Worm (Caenorhabditis elegans): ENCODE data around the gene mel-28.

- no peak for TF ChIP-seq snpc-4 (tag; optimal IDR thresholded peaks at IDR 0.05)
- TF ChIP-seq unc-62 (GFP tag; optimal IDR thresholded peaks at IDR 0.05) = no peak
- TF ChIP-seq tlp-1 (tag; optimal IDR thresholded peaks at IDR 0.05) = no peak
- no peak for TF ChIP-seq efl-1 (optimal IDR thresholded peaks at IDR 0.05)
- TF ChIP-seq efl-1 (GFP tag; optimal IDR thresholded peaks at IDR 0.05 in 1 of 2) = peak in 1 of 2 experiments; percentile 58
- TF ChIP-seq nhr-237 (tag; optimal IDR thresholded peaks at IDR 0.05) = no peak
- TF ChIP-seq ama-1 (optimal IDR thresholded peaks at IDR 0.05) = no peak
- no peak for TF ChIP-seq mdl-1 (tag; optimal IDR thresholded peaks at IDR 0.05)
- TF ChIP-seq fkh-10 (GFP tag; optimal IDR thresholded peaks at IDR 0.05) = no peak
Measured at ce11 chrIII:4796536-4796935, 10.7 kb downstream of the mel-28 start, which contains the start of gene tag-325.
